Worm (Caenorhabditis elegans) whole organism, young adult: ENCODE results near the gene K03H9.3.

ENCODE experiments used
- F39B2.1 ChIP-seq: fragments of 200-800 bp; sonication (Bioruptor generic); IDR thresholded peaks from 2 replicates; pipeline ENCODE4 v1.3.6; 2022; ENCODE audit warnings: missing genetic modification reagents, missing genetic modification characterization, missing compliant biosample characterization
- K11D2.4 ChIP-seq: fragments of 200-800 bp; sonication (Bioruptor generic); IDR thresholded peaks from 2 replicates; pipeline ENCODE4 v1.3.6; 2022; ENCODE audit warnings: missing genetic modification reagents, missing genetic modification characterization, missing compliant biosample characterization
- Y56A3A.18 ChIP-seq: fragments of 200-800 bp; sonication (Bioruptor generic); IDR thresholded peaks from 2 replicates; pipeline ENCODE4 v1.3.6; 2022; ENCODE audit warnings: missing genetic modification reagents, missing genetic modification characterization, missing compliant biosample characterization
- Y79H2A.3 ChIP-seq: fragments of 200-800 bp; sonication (Bioruptor generic); conservative IDR thresholded peaks from 2 replicates; pipeline ENCODE4 v1.3.6; 2022; ENCODE audit warnings: missing genetic modification reagents, missing genetic modification characterization, missing compliant biosample characterization
- Y95B8A.8 ChIP-seq: fragments of 200-800 bp; sonication (Bioruptor generic); IDR thresholded peaks from 2 replicates; pipeline ENCODE4 v1.3.6; 2022; ENCODE audit warnings: missing genetic modification reagents, missing genetic modification characterization, missing compliant biosample characterization
- let-607 ChIP-seq, 2 experiments: fragments of 200-800 bp in 1 of 2; sonication (Bioruptor generic) in 1 of 2; sonication (generic microtip) in 1 of 2; optimal IDR thresholded peaks; 2 replicates each; lab custom pipeline; 2016 to 2018; ENCODE audit warnings: mild to moderate bottlenecking in 2 of 2, missing compliant biosample characterization in 2 of 2, missing genetic modification characterization in 2 of 2, moderate library complexity in 2 of 2, missing genotype in 1 of 2
- nhr-80 ChIP-seq: sonication (generic microtip); optimal IDR thresholded peaks from 2 replicates; lab custom pipeline; 2016; ENCODE audit warnings: missing genetic modification characterization, missing compliant biosample characterization
- snpc-4 ChIP-seq, 5 experiments: fragments of 150-350 bp in 1 of 5; sonication (generic microtip) in 4 of 5; optimal IDR thresholded peaks; 2 replicates each; lab custom pipeline; 2014 to 2018; ENCODE audit warnings: missing genetic modification characterization in 5 of 5, missing biosample characterization in 3 of 5, antibody characterized with exemption in 2 of 5, mild to moderate bottlenecking in 2 of 5, missing compliant biosample characterization in 2 of 5, missing genotype in 2 of 5, moderate library complexity in 2 of 5, missing genetic modification reagents in 1 of 5

DNA sequence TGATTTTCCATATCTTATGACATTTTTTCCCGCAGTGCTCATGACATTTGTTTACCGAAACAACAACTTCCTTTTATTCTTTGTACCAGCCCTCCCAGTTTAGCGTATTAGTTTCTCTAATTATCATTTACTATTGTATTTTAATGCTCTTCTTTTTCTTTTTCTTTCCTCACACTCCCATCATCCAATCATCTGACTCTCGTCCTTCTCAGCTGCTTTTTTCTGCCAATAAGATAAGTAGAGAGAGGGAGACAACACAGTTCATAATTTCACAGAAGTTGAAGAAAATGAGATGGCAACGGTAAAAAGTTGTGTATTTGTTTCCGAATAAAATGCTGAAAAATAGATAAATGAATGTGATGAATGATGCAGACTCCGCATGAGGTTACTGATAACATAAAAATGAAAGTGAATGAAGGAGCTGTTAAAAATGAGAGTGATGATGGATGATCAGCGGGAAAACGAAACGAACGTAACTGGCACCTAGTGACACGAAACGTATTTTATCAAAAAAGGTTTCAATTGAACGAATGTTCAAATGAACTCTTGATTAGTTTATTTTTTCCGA is 45.4 kb upstream of the K03H9.3 start:
- TF ChIP-seq Y79H2A.3 (GFP tag; lab: Robert Waterston, UW) (no peak), let-607 (tag; optimal IDR thresholded peaks at IDR 0.05; lab: Kevin White, UChicago) (no peak), nhr-80 (tag; lab: Kevin White, UChicago) (peak; percentile 91), F39B2.1 (GFP tag; lab: Robert Waterston, UW) (no peak), Y95B8A.8 (GFP tag; lab: Robert Waterston, UW) (no peak), K11D2.4 (GFP tag; lab: Robert Waterston, UW) (no peak), snpc-4 (GFP tag; optimal IDR thresholded peaks at IDR 0.05; lab: Kevin White, UChicago) (no peak), snpc-4 (tag; optimal IDR thresholded peaks at IDR 0.05; lab: Kevin White, UChicago) (no peak), Y56A3A.18 (GFP tag; lab: Robert Waterston, UW) (no peak)
